Worm (Caenorhabditis elegans) whole organism, late embryonic: ENCODE results near the gene twk-40.

Source experiments
- F13H6.1 ChIP-seq: sonication (generic microtip); optimal IDR thresholded peaks from 2 replicates; lab custom pipeline; 2016; ENCODE audit warnings: missing genetic modification characterization, missing compliant biosample characterization
- K09A11.1 ChIP-seq: sonication (generic microtip); optimal IDR thresholded peaks from 2 replicates; lab custom pipeline; 2017; ENCODE audit warnings: antibody characterized with exemption, mild to moderate bottlenecking, missing genetic modification characterization, missing compliant biosample characterization; ENCODE audit not compliant: insufficient read depth
- T23F11.4 ChIP-seq: fragments of 200-800 bp; sonication (Bioruptor generic); optimal IDR thresholded peaks from 2 replicates; lab custom pipeline; 2018; ENCODE audit warnings: mild to moderate bottlenecking, missing genetic modification characterization, missing compliant biosample characterization
- Y22D7AL.16 ChIP-seq: sonication (generic microtip); optimal IDR thresholded peaks from 2 replicates; lab custom pipeline; 2016; ENCODE audit warnings: missing genetic modification characterization, missing compliant biosample characterization
- ahr-1 ChIP-seq: sonication (generic microtip); optimal IDR thresholded peaks from 2 replicates; lab custom pipeline; 2016; ENCODE audit warnings: missing genetic modification characterization, missing compliant biosample characterization
- ama-1 ChIP-seq: fragments of 150-350 bp; optimal IDR thresholded peaks from 2 replicates; lab custom pipeline; 2014
- ceh-14 ChIP-seq: sonication (generic microtip); optimal IDR thresholded peaks from 2 replicates; lab custom pipeline; 2016; ENCODE audit warnings: missing genotype, missing genetic modification characterization, missing compliant biosample characterization
- ceh-18 ChIP-seq: sonication (generic microtip); optimal IDR thresholded peaks from 2 replicates; lab custom pipeline; 2016; ENCODE audit warnings: missing genetic modification characterization, missing compliant biosample characterization
- ceh-19 ChIP-seq: fragments of 200-800 bp; sonication (Bioruptor generic); optimal IDR thresholded peaks from 2 replicates; lab custom pipeline; 2018; ENCODE audit warnings: mild to moderate bottlenecking, missing genetic modification characterization, missing compliant biosample characterization
- ceh-2 ChIP-seq: sonication (generic microtip); optimal IDR thresholded peaks from 2 replicates; lab custom pipeline; 2016; ENCODE audit warnings: missing genotype, missing genetic modification characterization, missing compliant biosample characterization
- ceh-22 ChIP-seq: sonication (generic microtip); optimal IDR thresholded peaks from 2 replicates; lab custom pipeline; 2017; ENCODE audit warnings: missing biosample characterization, missing genetic modification characterization
- ceh-24 ChIP-seq: sonication (generic microtip); optimal IDR thresholded peaks from 2 replicates; lab custom pipeline; 2016; ENCODE audit warnings: mild to moderate bottlenecking, missing genetic modification characterization, missing compliant biosample characterization
- ceh-30 ChIP-seq: fragments of 150-350 bp; optimal IDR thresholded peaks from 2 replicates; lab custom pipeline; 2014; ENCODE audit warnings: missing biosample characterization, missing genetic modification characterization
- ceh-31 ChIP-seq: sonication (generic microtip); optimal IDR thresholded peaks from 2 replicates; lab custom pipeline; 2016; ENCODE audit warnings: missing genetic modification characterization, missing compliant biosample characterization
- ceh-34 ChIP-seq: sonication (generic microtip); optimal IDR thresholded peaks from 2 replicates; lab custom pipeline; 2016; ENCODE audit warnings: mild to moderate bottlenecking, missing genetic modification characterization, missing compliant biosample characterization
- ceh-48 ChIP-seq: sonication (generic microtip); optimal IDR thresholded peaks from 2 replicates; lab custom pipeline; 2016; ENCODE audit warnings: missing genetic modification characterization, inconsistent platforms, missing compliant biosample characterization
- ceh-6 ChIP-seq: fragments of 200-800 bp; sonication (Bioruptor generic); optimal IDR thresholded peaks from 2 replicates; lab custom pipeline; 2018; ENCODE audit warnings: mild to moderate bottlenecking, missing genetic modification characterization, missing compliant biosample characterization
- dmd-4 ChIP-seq: sonication (generic microtip); optimal IDR thresholded peaks from 2 replicates; lab custom pipeline; 2016; ENCODE audit warnings: borderline replicate concordance, missing genetic modification characterization, missing compliant biosample characterization
- dve-1 ChIP-seq: sonication (generic microtip); optimal IDR thresholded peaks from 2 replicates; lab custom pipeline; 2017; ENCODE audit warnings: antibody characterized with exemption, mild to moderate bottlenecking, missing genetic modification characterization, missing compliant biosample characterization
- elt-2 ChIP-seq: sonication (generic microtip); optimal IDR thresholded peaks from 2 replicates; lab custom pipeline; 2016; ENCODE audit warnings: missing genetic modification reagents, missing genetic modification characterization, missing compliant biosample characterization
- fkh-6 ChIP-seq: sonication (generic microtip); optimal IDR thresholded peaks from 2 replicates; lab custom pipeline; 2016; ENCODE audit warnings: missing genetic modification characterization, missing compliant biosample characterization
- gmeb-2 ChIP-seq: sonication (generic microtip); optimal IDR thresholded peaks from 2 replicates; lab custom pipeline; 2016; ENCODE audit warnings: missing genetic modification characterization, inconsistent platforms, missing compliant biosample characterization
- hlh-13 ChIP-seq: fragments of 200-800 bp; sonication (Bioruptor generic); optimal IDR thresholded peaks from 2 replicates; lab custom pipeline; 2018; ENCODE audit warnings: mild to moderate bottlenecking, missing genetic modification characterization, missing compliant biosample characterization
- hlh-15 ChIP-seq: sonication (generic microtip); optimal IDR thresholded peaks from 2 replicates; lab custom pipeline; 2016; ENCODE audit warnings: missing genetic modification characterization, missing compliant biosample characterization
- hlh-30 ChIP-seq: sonication (generic microtip); optimal IDR thresholded peaks from 2 replicates; lab custom pipeline; 2017; ENCODE audit warnings: antibody characterized with exemption, missing genetic modification characterization, missing compliant biosample characterization; ENCODE audit not compliant: insufficient read depth
- hlh-6 ChIP-seq: sonication (generic microtip); optimal IDR thresholded peaks from 2 replicates; lab custom pipeline; 2016; ENCODE audit warnings: missing genotype, missing genetic modification characterization, missing compliant biosample characterization
- hlh-8 ChIP-seq: sonication (generic microtip); optimal IDR thresholded peaks from 2 replicates; lab custom pipeline; 2016; ENCODE audit warnings: missing genotype, missing genetic modification characterization, missing compliant biosample characterization
- nfya-1 ChIP-seq: sonication (generic microtip); optimal IDR thresholded peaks from 2 replicates; lab custom pipeline; 2017; ENCODE audit warnings: missing genetic modification characterization, mild to moderate bottlenecking, missing compliant biosample characterization, antibody characterized with exemption, moderate library complexity
- nhr-232 ChIP-seq: sonication (generic microtip); optimal IDR thresholded peaks from 2 replicates; lab custom pipeline; 2016; ENCODE audit warnings: missing genetic modification characterization, missing compliant biosample characterization
- npax-4 ChIP-seq: sonication (generic microtip); optimal IDR thresholded peaks from 2 replicates; lab custom pipeline; 2016; ENCODE audit warnings: missing genetic modification characterization, missing compliant biosample characterization
- pat-9 ChIP-seq: fragments of 200-800 bp; sonication (Bioruptor generic); optimal IDR thresholded peaks from 2 replicates; lab custom pipeline; 2018; ENCODE audit warnings: mild to moderate bottlenecking, missing genetic modification characterization, moderate library complexity, missing compliant biosample characterization
- pax-1 ChIP-seq: fragments of 150-350 bp; optimal IDR thresholded peaks from 2 replicates; lab custom pipeline; 2014; ENCODE audit warnings: missing biosample characterization, missing genetic modification characterization
- pha-4 ChIP-seq: fragments of 150-350 bp; optimal IDR thresholded peaks from 2 replicates; lab custom pipeline; 2018; ENCODE audit warnings: missing biosample characterization, missing genetic modification reagents, missing genetic modification characterization
- pros-1 ChIP-seq: fragments of 150-350 bp; optimal IDR thresholded peaks from 2 replicates; lab custom pipeline; 2014; ENCODE audit warnings: missing biosample characterization, missing genetic modification reagents, missing genetic modification characterization
- ref-2 ChIP-seq: sonication (generic microtip); optimal IDR thresholded peaks from 2 replicates; lab custom pipeline; 2016; ENCODE audit warnings: missing genetic modification characterization, missing compliant biosample characterization
- rnt-1 ChIP-seq: sonication (generic microtip); optimal IDR thresholded peaks from 2 replicates; lab custom pipeline; 2016; ENCODE audit warnings: missing genetic modification characterization, missing compliant biosample characterization
- sdc-2 ChIP-seq: sonication (generic microtip); optimal IDR thresholded peaks from 2 replicates; lab custom pipeline; 2016; ENCODE audit warnings: missing genotype, missing genetic modification characterization, missing compliant biosample characterization
- sox-2 ChIP-seq: fragments of 200-800 bp; sonication (Bioruptor generic); IDR thresholded peaks from 2 replicates; pipeline ENCODE4 v1.3.6; 2022; ENCODE audit warnings: missing genetic modification reagents, missing genetic modification characterization, missing compliant biosample characterization
- sox-4 ChIP-seq: sonication (generic microtip); optimal IDR thresholded peaks from 2 replicates; lab custom pipeline; 2017; ENCODE audit warnings: mild to moderate bottlenecking, missing genetic modification characterization, inconsistent platforms, missing compliant biosample characterization
- tbx-7 ChIP-seq: sonication (generic microtip); optimal IDR thresholded peaks from 2 replicates; lab custom pipeline; 2016; ENCODE audit warnings: missing genotype, missing genetic modification characterization, missing compliant biosample characterization
- unc-42 ChIP-seq: sonication (generic microtip); optimal IDR thresholded peaks from 2 replicates; lab custom pipeline; 2016; ENCODE audit warnings: missing genotype, missing genetic modification characterization, missing compliant biosample characterization
- unc-55 ChIP-seq: sonication (generic microtip); optimal IDR thresholded peaks from 2 replicates; lab custom pipeline; 2017; ENCODE audit warnings: missing biosample characterization, missing genetic modification reagents, missing genetic modification characterization
- zip-5 ChIP-seq: sonication (generic microtip); optimal IDR thresholded peaks from 2 replicates; lab custom pipeline; 2016; ENCODE audit warnings: missing genetic modification characterization, missing compliant biosample characterization

twk-40 gene

ce11 chrIII:13474482-13474881 is 17.8 kb downstream of the twk-40 start (continued):
- TF ChIP-seq unc-42 (tag; lab: Kevin White, UChicago) (no peak), ceh-2 (tag; lab: Kevin White, UChicago) (peak; percentile 71), gmeb-2 (tag; lab: Kevin White, UChicago) (no peak), K09A11.1 (no peak), ref-2 (tag; lab: Kevin White, UChicago) (peak; percentile 47), zip-5 (tag; lab: Kevin White, UChicago) (peak; percentile 78), ceh-31 (peak; percentile 84), ahr-1 (tag; lab: Kevin White, UChicago) (peak; percentile 28), nhr-232 (tag; lab: Kevin White, UChicago) (no peak)

ce11 chrIII:13471504-13471903 is 20.8 kb downstream of the twk-40 start, which contains the start of gene pssy-2:
Gene pssy-2 (plus strand): TSS chrIII:13471804.
- TF ChIP-seq sdc-2 (tag; lab: Kevin White, UChicago), result no peak
- no peak for TF ChIP-seq npax-4 (tag; lab: Kevin White, UChicago)
- TF ChIP-seq ceh-22 (tag; lab: Kevin White, UChicago), result no peak
- no peak for TF ChIP-seq ceh-24 (tag; lab: Kevin White, UChicago)
- no peak for TF ChIP-seq hlh-15 (tag; lab: Kevin White, UChicago)
- TF ChIP-seq ceh-19, result no peak

- no peak for TF ChIP-seq nhr-232 (tag; lab: Kevin White, UChicago)
- TF ChIP-seq nfya-1 (tag; lab: Kevin White, UChicago), result peak; percentile 88
- peak; percentile 75 for TF ChIP-seq unc-42 (tag; lab: Kevin White, UChicago)
- peak; percentile 60 for TF ChIP-seq ceh-30 (tag; lab: Kevin White, UChicago)
- peak; percentile 69 for TF ChIP-seq ceh-48 (tag; lab: Kevin White, UChicago)
- TF ChIP-seq ceh-31, result peak; percentile 29
- peak; percentile 58 for TF ChIP-seq dve-1 (tag; lab: Kevin White, UChicago)
- TF ChIP-seq pax-1, result peak; percentile 70
- TF ChIP-seq ceh-6, result no peak
- TF ChIP-seq unc-55 (GFP tag; lab: Kevin White, UChicago), result peak; percentile 29
These were observed 26.2 kb downstream of the twk-40 start, which contains the start of gene cdk-5 for ce11 chrIII:13465918-13466592. Gene cdk-5 (minus strand): TSS chrIII:13466342.

ce11 chrIII:13464493-13465362 is 27.5 kb downstream of the twk-40 start, which contains the start of gene kel-3:
Gene kel-3 (plus strand): TSS chrIII:13464820.
- TF ChIP-seq elt-2 (tag; lab: Kevin White, UChicago), result peak; percentile 63
- TF ChIP-seq T23F11.4 (GFP tag; lab: Kevin White, UChicago), result no peak
- TF ChIP-seq npax-4 (tag; lab: Kevin White, UChicago), result no peak
- TF ChIP-seq dve-1 (tag; lab: Kevin White, UChicago), result no peak
- no peak for TF ChIP-seq hlh-6 (tag; lab: Kevin White, UChicago)
- no peak for TF ChIP-seq Y22D7AL.16 (tag; lab: Kevin White, UChicago)
- no peak for TF ChIP-seq hlh-30 (tag; lab: Kevin White, UChicago)
- no peak for TF ChIP-seq ceh-6
- peak; percentile 34 for TF ChIP-seq ceh-18 (tag; lab: Kevin White, UChicago)
- no peak for TF ChIP-seq zip-5 (tag; lab: Kevin White, UChicago)
- TF ChIP-seq pros-1 (tag; lab: Kevin White, UChicago), result no peak
- TF ChIP-seq pha-4 (tag; lab: Kevin White, UChicago), result no peak
- TF ChIP-seq sdc-2 (tag; lab: Kevin White, UChicago), result no peak
- TF ChIP-seq ahr-1 (tag; lab: Kevin White, UChicago), result no peak
- TF ChIP-seq ceh-22 (tag; lab: Kevin White, UChicago), result no peak
- no peak for TF ChIP-seq sox-2 (GFP tag; lab: Robert Waterston, UW)
- no peak for TF ChIP-seq hlh-8 (tag; lab: Kevin White, UChicago)
- TF ChIP-seq rnt-1 (tag; lab: Kevin White, UChicago), result no peak
- TF ChIP-seq pat-9 (tag; lab: Kevin White, UChicago), result no peak
- no peak for TF ChIP-seq hlh-13 (GFP tag; lab: Kevin White, UChicago)
- no peak for TF ChIP-seq ceh-34 (tag; lab: Kevin White, UChicago)
- TF ChIP-seq tbx-7 (tag; lab: Kevin White, UChicago), result no peak
- no peak for TF ChIP-seq sox-4
- no peak for TF ChIP-seq ceh-14 (tag; lab: Kevin White, UChicago)
- no peak for TF ChIP-seq ceh-2 (tag; lab: Kevin White, UChicago)
- no peak for TF ChIP-seq fkh-6 (tag; lab: Kevin White, UChicago)
- TF ChIP-seq F13H6.1 (tag; lab: Kevin White, UChicago), result no peak
- peak; percentile 85 for TF ChIP-seq ama-1 (lab: Kevin White, UChicago)
- TF ChIP-seq dmd-4 (tag; lab: Kevin White, UChicago), result no peak
- peak; percentile 49 for TF ChIP-seq unc-55 (GFP tag; lab: Kevin White, UChicago)
